Fruit fly (Drosophila melanogaster) whole organism, prepupa: ENCODE data around the gene CG7069.

Experiments
- CG10631 ChIP-seq: fragments of 200-800 bp; sonication (Bioruptor generic); optimal IDR thresholded peaks from 2 replicates; lab custom pipeline; 2016; ENCODE audit warnings: missing biosample characterization, missing genetic modification characterization
- CG11762 ChIP-seq: fragments of 200-800 bp; sonication (Bioruptor generic); optimal IDR thresholded peaks from 3 replicates; lab custom pipeline; 2016; ENCODE audit warnings: missing biosample characterization, missing genetic modification characterization; ENCODE audit not compliant: insufficient read depth
- CG15336 ChIP-seq: fragments of 200-800 bp; sonication (Bioruptor generic); IDR thresholded peaks from 2 replicates; pipeline ENCODE4 v1.3.6; 2022; ENCODE audit warnings: missing biosample characterization, missing genetic modification characterization
- CG1621 ChIP-seq: fragments of 200-800 bp; sonication (Bioruptor generic); optimal IDR thresholded peaks from 3 replicates; lab custom pipeline; 2018; ENCODE audit warnings: missing biosample characterization, mild to moderate bottlenecking, missing genetic modification characterization
- CG16779 ChIP-seq: fragments of 200-800 bp; sonication (Bioruptor generic); optimal IDR thresholded peaks from 3 replicates; lab custom pipeline; 2017; ENCODE audit warnings: missing biosample characterization, mild to moderate bottlenecking, missing genetic modification characterization
- CG3032 ChIP-seq: fragments of 200-800 bp; optimal IDR thresholded peaks from 2 replicates; lab custom pipeline; 2019; ENCODE audit warnings: missing biosample characterization, mild to moderate bottlenecking, missing genetic modification characterization, moderate library complexity
- CG31627 ChIP-seq: fragments of 200-800 bp; sonication (Bioruptor generic); optimal IDR thresholded peaks from 3 replicates; lab custom pipeline; 2016; ENCODE audit warnings: missing biosample characterization, missing genetic modification characterization
- CG3919 ChIP-seq: fragments of 200-800 bp; sonication (Bioruptor generic); optimal IDR thresholded peaks from 3 replicates; lab custom pipeline; 2016; ENCODE audit warnings: missing biosample characterization, missing genetic modification characterization
- CG6163 ChIP-seq: fragments of 200-800 bp; sonication (Bioruptor generic); IDR thresholded peaks from 3 replicates; pipeline ENCODE4 v1.3.6; 2022; ENCODE audit warnings: missing biosample characterization, missing genetic modification characterization
- CG6276 ChIP-seq: fragments of 200-800 bp; sonication (Bioruptor generic); optimal IDR thresholded peaks from 2 replicates; lab custom pipeline; 2017; ENCODE audit warnings: missing biosample characterization, mild to moderate bottlenecking, missing genetic modification characterization
- CG6792 ChIP-seq: fragments of 200-800 bp; sonication (Bioruptor generic); optimal IDR thresholded peaks from 3 replicates; lab custom pipeline; 2016; ENCODE audit warnings: missing biosample characterization, missing genetic modification characterization
- CG6808 ChIP-seq: fragments of 200-800 bp; sonication (Bioruptor generic); optimal IDR thresholded peaks from 3 replicates; lab custom pipeline; 2017; ENCODE audit warnings: missing biosample characterization, missing genetic modification characterization, mild to moderate bottlenecking, moderate library complexity, missing genetic modification reagents
- CG8119 ChIP-seq: fragments of 200-800 bp; sonication (Bioruptor generic); IDR thresholded peaks from 3 replicates; pipeline ENCODE4 v1.3.6; 2022; ENCODE audit warnings: missing biosample characterization, missing genetic modification characterization
- CG8632 ChIP-seq: fragments of 200-800 bp; sonication (Bioruptor generic); optimal IDR thresholded peaks from 3 replicates; lab custom pipeline; 2016; ENCODE audit warnings: missing biosample characterization, missing genetic modification characterization
- CG9139 ChIP-seq: fragments of 200-800 bp; sonication (Bioruptor generic); optimal IDR thresholded peaks from 3 replicates; lab custom pipeline; 2017; ENCODE audit warnings: missing biosample characterization, mild to moderate bottlenecking, missing genetic modification characterization
- Eip93F ChIP-seq: fragments of 200-800 bp; sonication (Bioruptor generic); optimal IDR thresholded peaks from 2 replicates; lab custom pipeline; 2016; ENCODE audit warnings: missing biosample characterization, mild to moderate bottlenecking, missing genetic modification characterization
- Hr38 ChIP-seq: sonication (Bioruptor generic); optimal IDR thresholded peaks from 2 replicates; lab custom pipeline; 2016; ENCODE audit warnings: missing biosample characterization, missing genetic modification characterization
- Hr4 ChIP-seq: fragments of 200-800 bp; sonication (Bioruptor generic); optimal IDR thresholded peaks from 3 replicates; lab custom pipeline; 2016; ENCODE audit warnings: missing biosample characterization, missing genetic modification characterization
- Lpt ChIP-seq: fragments of 200-800 bp; sonication (Bioruptor generic); optimal IDR thresholded peaks from 3 replicates; lab custom pipeline; 2016; ENCODE audit warnings: missing biosample characterization, missing genetic modification characterization
- Met ChIP-seq: fragments of 200-800 bp; sonication (Bioruptor generic); optimal IDR thresholded peaks from 3 replicates; lab custom pipeline; 2016; ENCODE audit warnings: missing biosample characterization, missing genetic modification characterization
- OdsH ChIP-seq: fragments of 200-800 bp; sonication (Bioruptor generic); optimal IDR thresholded peaks from 3 replicates; lab custom pipeline; 2016; ENCODE audit warnings: missing biosample characterization, missing genetic modification characterization
- Smox ChIP-seq: fragments of 200-800 bp; sonication (Bioruptor generic); optimal IDR thresholded peaks from 3 replicates; lab custom pipeline; 2016; ENCODE audit warnings: missing biosample characterization, missing genetic modification characterization
- Sox102F ChIP-seq: fragments of 200-800 bp; sonication (Bioruptor generic); optimal IDR thresholded peaks from 2 replicates; lab custom pipeline; 2016; ENCODE audit warnings: missing biosample characterization, mild to moderate bottlenecking, missing genetic modification characterization
- achi ChIP-seq: fragments of 200-800 bp; sonication (Bioruptor generic); optimal IDR thresholded peaks from 3 replicates; lab custom pipeline; 2016; ENCODE audit warnings: missing biosample characterization, missing genetic modification characterization
- acj6 ChIP-seq: fragments of 200-800 bp; sonication (Bioruptor generic); optimal IDR thresholded peaks from 3 replicates; lab custom pipeline; 2016; ENCODE audit warnings: missing biosample characterization, missing genetic modification characterization
- cyc ChIP-seq: fragments of 200-800 bp; sonication (Bioruptor generic); optimal IDR thresholded peaks from 3 replicates; lab custom pipeline; 2016; ENCODE audit warnings: missing biosample characterization, missing genetic modification characterization
- dac ChIP-seq: fragments of 200-800 bp; sonication (Bioruptor generic); optimal IDR thresholded peaks from 2 replicates; lab custom pipeline; 2017; ENCODE audit warnings: missing biosample characterization, mild to moderate bottlenecking, missing genetic modification characterization
- dsx ChIP-seq: fragments of 200-800 bp; optimal IDR thresholded peaks from 3 replicates; lab custom pipeline; 2019; ENCODE audit warnings: missing biosample characterization, mild to moderate bottlenecking, missing genetic modification characterization, moderate library complexity; ENCODE audit not compliant: poor library complexity, severe bottlenecking
- esn ChIP-seq: fragments of 200-800 bp; sonication (Bioruptor generic); optimal IDR thresholded peaks from 2 replicates; lab custom pipeline; 2016; ENCODE audit warnings: missing biosample characterization, mild to moderate bottlenecking, missing genetic modification characterization, moderate library complexity
- fd59A ChIP-seq: fragments of 200-800 bp; sonication (Bioruptor generic); optimal IDR thresholded peaks from 2 replicates; lab custom pipeline; 2017; ENCODE audit warnings: missing biosample characterization, mild to moderate bottlenecking, missing genetic modification characterization, missing genetic modification reagents
- fkh ChIP-seq: fragments of 200-800 bp; sonication (Bioruptor generic); optimal IDR thresholded peaks from 3 replicates; lab custom pipeline; 2017; ENCODE audit warnings: missing biosample characterization, mild to moderate bottlenecking, missing genetic modification characterization, moderate library complexity
- net ChIP-seq: fragments of 200-800 bp; sonication (Bioruptor generic); optimal IDR thresholded peaks from 3 replicates; lab custom pipeline; 2016; ENCODE audit warnings: missing biosample characterization, missing genetic modification characterization
- pdm3 ChIP-seq: fragments of 200-800 bp; sonication (Bioruptor generic); optimal IDR thresholded peaks from 3 replicates; lab custom pipeline; 2016; ENCODE audit warnings: missing biosample characterization, missing genetic modification characterization
- salr ChIP-seq, 2 experiments: fragments of 200-800 bp; sonication (Bioruptor generic); optimal IDR thresholded peaks; 3 replicates each; lab custom pipeline; 2016 to 2018; ENCODE audit warnings: missing biosample characterization in 2 of 2, missing genetic modification characterization in 2 of 2, mild to moderate bottlenecking in 1 of 2
- ss ChIP-seq, 2 experiments: fragments of 200-800 bp; sonication (Bioruptor generic); optimal IDR thresholded peaks; 2 replicates in 1 of 2; 3 replicates in 1 of 2; lab custom pipeline; 2017 to 2018; ENCODE audit warnings: mild to moderate bottlenecking in 2 of 2, missing biosample characterization in 2 of 2, missing genetic modification characterization in 2 of 2, moderate library complexity in 1 of 2
- svp ChIP-seq: fragments of 200-800 bp; sonication (Bioruptor generic); peaks from one replicate; lab custom pipeline; 2016; ENCODE audit warnings: missing biosample characterization, missing genetic modification characterization
- vri ChIP-seq: fragments of 200-800 bp; sonication (Bioruptor generic); optimal IDR thresholded peaks from 3 replicates; lab custom pipeline; 2016; ENCODE audit warnings: missing biosample characterization, mild to moderate bottlenecking, missing genetic modification characterization

The CG7069 gene

DNA sequence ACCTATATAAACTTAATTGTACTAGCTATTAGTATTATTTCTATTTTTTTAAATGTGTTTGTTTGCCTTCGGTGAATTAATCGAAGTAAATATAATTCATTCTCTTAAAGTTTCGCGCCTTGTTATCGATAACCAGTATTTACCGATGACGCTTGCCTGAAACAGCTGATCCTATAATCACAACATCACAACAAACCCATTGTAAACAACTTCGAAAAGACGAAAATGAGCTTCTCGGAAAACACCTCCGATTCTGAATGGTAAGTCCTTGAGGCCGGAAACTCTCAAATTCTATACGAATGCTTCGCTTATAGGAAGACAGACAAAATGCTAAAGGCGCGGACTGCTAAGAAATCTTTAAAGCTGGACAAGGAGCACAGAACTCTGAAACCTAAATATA lies 7.3 kb downstream of the CG7069 start, which contains the start of gene CG34149:
Gene CG34149 (plus strand): TSS at position 187 of the 400 bp plus-strand sequence.
- peak; percentile 82 for TF ChIP-seq fkh (GFP tag; lab: Kevin White, UChicago)
- TF ChIP-seq Lpt, result no peak
- TF ChIP-seq, all 60 proteins: peak for 1

- TF ChIP-seq achi (GFP tag; lab: Kevin White, UChicago), result no peak
- TF ChIP-seq fkh (GFP tag; lab: Kevin White, UChicago), result peak; percentile 64
Measured at dm6 chr3R:22381077-22381476, 8.4 kb downstream of the CG7069 start, which contains the start of gene CG43342. Gene CG43342 (plus strand): TSS chr3R:22381340.

- TF ChIP-seq dac (GFP tag; lab: Kevin White, UChicago), result no peak
Measured at dm6 chr3R:22381735-22382134, 9.1 kb downstream of the CG7069 start, which contains the start of gene Gpdh3. Gene Gpdh3 (plus strand): TSS chr3R:22382035.

DNA sequence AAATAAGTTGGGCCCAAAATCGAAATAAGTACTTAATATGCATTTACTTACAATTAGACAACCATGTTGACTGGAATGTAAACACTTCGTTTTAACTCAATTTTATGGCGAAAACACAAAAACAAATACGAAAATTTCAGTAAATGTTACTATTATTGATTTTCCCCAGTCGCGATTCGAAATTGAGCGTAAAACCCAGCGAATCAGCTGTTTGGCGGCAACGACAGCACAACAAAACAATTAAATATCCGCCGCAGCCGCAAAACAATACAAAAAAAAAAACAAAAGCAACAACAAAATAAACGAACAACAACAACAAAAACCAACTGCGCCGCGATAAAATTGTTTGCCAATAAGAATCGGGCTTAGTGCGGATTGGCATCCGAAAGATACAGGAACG lies 17.0 kb downstream of the CG7069 start, which contains the start of the genes CAH8 and CG7059:
Gene CAH8 (minus strand): TSS at position 101 of the 400 bp plus-strand sequence.
Gene CG7059 (plus strand): TSS at position 167 of the 400 bp plus-strand sequence.
- TF ChIP-seq CG31627 (GFP tag; lab: Kevin White, UChicago), result no peak
- no peak for TF ChIP-seq CG16779 (tag; lab: Kevin White, UChicago)
- TF ChIP-seq Sox102F (GFP tag; lab: Kevin White, UChicago), result no peak
- no peak for TF ChIP-seq esn (GFP tag; lab: Kevin White, UChicago)

dm6 chr3R:22390109-22390508 lies 17.5 kb downstream of the CG7069 start:
- TF ChIP-seq dsx (GFP tag; lab: Kevin White, UChicago) (no peak), CG6163 (GFP tag; lab: Robert Waterston, UW) (no peak), Sox102F (GFP tag; lab: Kevin White, UChicago) (no peak), CG9139 (no peak), fd59A (GFP tag; lab: Kevin White, UChicago) (no peak), Smox (GFP tag; lab: Kevin White, UChicago) (no peak), Hr4 (GFP tag; lab: Kevin White, UChicago) (no peak), acj6 (GFP tag; lab: Kevin White, UChicago) (no peak), esn (GFP tag; lab: Kevin White, UChicago) (no peak), CG8119 (GFP tag; lab: Robert Waterston, UW) (no peak), cyc (GFP tag; lab: Kevin White, UChicago) (no peak), CG6276 (no peak), CG31627 (GFP tag; lab: Kevin White, UChicago) (no peak), Eip93F (GFP tag; lab: Kevin White, UChicago) (no peak), net (GFP tag; lab: Kevin White, UChicago) (no peak), CG3032 (tag; lab: Kevin White, UChicago) (no peak), Hr38 (GFP tag; lab: Kevin White, UChicago) (no peak)

dm6 chr3R:22394004-22394403 lies 21.4 kb downstream of the CG7069 start, which contains the start of gene CG13857:
Gene CG13857 (minus strand): TSS chr3R:22394104.
- no peak for TF ChIP-seq CG3919 (GFP tag; lab: Kevin White, UChicago)
- TF ChIP-seq Met, result no peak
- TF ChIP-seq CG6792, result no peak
- TF ChIP-seq CG15336 (GFP tag; lab: Robert Waterston, UW), result no peak
- TF ChIP-seq CG1621 (tag; lab: Kevin White, UChicago), result no peak
- no peak for TF ChIP-seq ss (GFP tag; optimal IDR thresholded peaks at IDR 0.05; lab: Kevin White, UChicago)
- TF ChIP-seq Eip93F (GFP tag; lab: Kevin White, UChicago), result no peak
- TF ChIP-seq CG8632 (GFP tag; lab: Kevin White, UChicago), result no peak
- no peak for TF ChIP-seq CG10631 (GFP tag; lab: Kevin White, UChicago)
- TF ChIP-seq vri, result no peak
- no peak for TF ChIP-seq CG6808 (GFP tag; lab: Kevin White, UChicago)
- no peak for TF ChIP-seq CG11762 (GFP tag; lab: Kevin White, UChicago)
- no peak for TF ChIP-seq CG9139
- no peak for TF ChIP-seq CG31627 (GFP tag; lab: Kevin White, UChicago)
- TF ChIP-seq achi (GFP tag; lab: Kevin White, UChicago), result no peak
- no peak for TF ChIP-seq pdm3 (GFP tag; lab: Kevin White, UChicago)
- no peak for TF ChIP-seq salr (GFP tag; optimal IDR thresholded peaks at IDR 0.05; lab: Kevin White, UChicago)
- TF ChIP-seq svp, result no peak
- TF ChIP-seq dac (GFP tag; lab: Kevin White, UChicago), result no peak
- TF ChIP-seq OdsH (GFP tag; lab: Kevin White, UChicago), result no peak
